Worm (Caenorhabditis elegans) whole organism, L1 larva: ENCODE measurements around the gene nlp-27.

Source experiments
- C34B4.2 ChIP-seq: sonication (generic microtip); optimal IDR thresholded peaks from 2 replicates; lab custom pipeline; 2017; ENCODE audit warnings: mild to moderate bottlenecking, missing genetic modification characterization, missing compliant biosample characterization
- aly-2 ChIP-seq: fragments of 150-350 bp; optimal IDR thresholded peaks from 2 replicates; lab custom pipeline; 2014; ENCODE audit warnings: missing biosample characterization, missing genetic modification characterization
- ceh-63 ChIP-seq: fragments of 200-800 bp; sonication (Bioruptor generic); optimal IDR thresholded peaks from 2 replicates; lab custom pipeline; 2018; ENCODE audit warnings: mild to moderate bottlenecking, missing genetic modification characterization, missing compliant biosample characterization
- ceh-82 ChIP-seq, 3 experiments: fragments of 150-350 bp in 1 of 3; sonication (generic microtip) in 2 of 3; optimal IDR thresholded peaks; 2 replicates each; lab custom pipeline; 2014 to 2017; ENCODE audit warnings: missing biosample characterization in 3 of 3, missing genetic modification characterization in 3 of 3
- ceh-88 ChIP-seq: fragments of 200-800 bp; sonication (Bioruptor generic); IDR thresholded peaks from 2 replicates; pipeline ENCODE4 v1.3.6; 2022; ENCODE audit warnings: missing genetic modification characterization, missing compliant biosample characterization
- ces-1 ChIP-seq: fragments of 150-350 bp; optimal IDR thresholded peaks from 2 replicates; lab custom pipeline; 2014; ENCODE audit warnings: missing biosample characterization, missing genetic modification reagents, missing genetic modification characterization
- dpl-1 ChIP-seq, 3 experiments: fragments of 150-350 bp in 2 of 3; sonication (generic microtip) in 1 of 3; optimal IDR thresholded peaks; 2 replicates each; lab custom pipeline; 2014 to 2017; ENCODE audit warnings: missing biosample characterization in 3 of 3, missing genetic modification characterization in 3 of 3, missing genetic modification reagents in 3 of 3
- efl-1 ChIP-seq, 4 experiments: fragments of 150-350 bp; optimal IDR thresholded peaks in 3 of 4; peaks in 1 of 4; 1 replicate in 1 of 4; 2 replicates in 3 of 4; lab custom pipeline; 2014; ENCODE audit warnings: missing biosample characterization in 2 of 4, missing genetic modification characterization in 2 of 4, missing genetic modification reagents in 2 of 4
- egl-27 ChIP-seq, 2 experiments: fragments of 150-350 bp in 1 of 2; sonication (generic microtip); optimal IDR thresholded peaks; 3 replicates each; lab custom pipeline; 2017 to 2018; ENCODE audit warnings: missing biosample characterization in 2 of 2, missing genetic modification characterization in 2 of 2, missing genetic modification reagents in 2 of 2
- elt-2 ChIP-seq: sonication (generic microtip); optimal IDR thresholded peaks from 2 replicates; lab custom pipeline; 2016; ENCODE audit warnings: missing genetic modification characterization, mild to moderate bottlenecking, inconsistent platforms, missing compliant biosample characterization, missing genetic modification reagents
- fkh-4 ChIP-seq: sonication (generic microtip); optimal IDR thresholded peaks from 2 replicates; lab custom pipeline; 2016; ENCODE audit warnings: missing compliant biosample characterization, missing genetic modification characterization, borderline replicate concordance
- fkh-8 ChIP-seq: sonication (generic microtip); optimal IDR thresholded peaks from 2 replicates; lab custom pipeline; 2016; ENCODE audit warnings: mild to moderate bottlenecking, missing genetic modification characterization, missing compliant biosample characterization
- hlh-4 ChIP-seq: sonication (generic microtip); optimal IDR thresholded peaks from 2 replicates; lab custom pipeline; 2016; ENCODE audit warnings: mild to moderate bottlenecking, missing genetic modification characterization, missing compliant biosample characterization
- irx-1 ChIP-seq: sonication (generic microtip); optimal IDR thresholded peaks from 2 replicates; lab custom pipeline; 2016; ENCODE audit warnings: missing genetic modification characterization, missing compliant biosample characterization
- isw-1 ChIP-seq: fragments of 200-800 bp; sonication (Bioruptor generic); IDR thresholded peaks from 2 replicates; pipeline ENCODE4 v1.3.6; 2022; ENCODE audit warnings: missing genetic modification characterization, missing compliant biosample characterization
- lin-13 ChIP-seq: fragments of 150-350 bp; optimal IDR thresholded peaks from 2 replicates; lab custom pipeline; 2014; ENCODE audit warnings: missing biosample characterization, missing genetic modification reagents, missing genetic modification characterization
- lin-14 ChIP-seq: fragments of 200-800 bp; sonication (Bioruptor generic); optimal IDR thresholded peaks from 2 replicates; lab custom pipeline; 2018; ENCODE audit warnings: mild to moderate bottlenecking, missing genetic modification characterization, moderate library complexity, missing compliant biosample characterization
- lin-35 ChIP-seq, 2 experiments: fragments of 150-350 bp; optimal IDR thresholded peaks; 2 replicates each; lab custom pipeline; 2014; ENCODE audit warnings: missing biosample characterization in 2 of 2, missing genetic modification characterization in 2 of 2, missing genetic modification reagents in 2 of 2
- lir-3 ChIP-seq: sonication (generic microtip); optimal IDR thresholded peaks from 2 replicates; lab custom pipeline; 2016; ENCODE audit warnings: mild to moderate bottlenecking, missing genetic modification characterization, moderate library complexity, missing compliant biosample characterization; ENCODE audit not compliant: poor library complexity
- lsy-2 ChIP-seq, 2 experiments: fragments of 150-350 bp; optimal IDR thresholded peaks; 2 replicates each; lab custom pipeline; 2014; ENCODE audit warnings: missing biosample characterization in 2 of 2, missing genetic modification characterization in 2 of 2
- mab-9 ChIP-seq: fragments of 200-800 bp; sonication (Bioruptor generic); IDR thresholded peaks from 2 replicates; pipeline ENCODE4 v1.3.6; 2022; ENCODE audit warnings: missing genetic modification reagents, missing genetic modification characterization, missing compliant biosample characterization
- mef-2 ChIP-seq: fragments of 150-350 bp; optimal IDR thresholded peaks from 2 replicates; lab custom pipeline; 2014; ENCODE audit warnings: missing biosample characterization, missing genetic modification characterization
- nhr-12 ChIP-seq: sonication (generic microtip); optimal IDR thresholded peaks from 2 replicates; lab custom pipeline; 2017; ENCODE audit warnings: missing biosample characterization, missing genetic modification characterization
- nhr-237 ChIP-seq: fragments of 150-350 bp; optimal IDR thresholded peaks from 2 replicates; lab custom pipeline; 2014; ENCODE audit warnings: missing biosample characterization, missing genetic modification characterization
- nhr-47 ChIP-seq: sonication (generic microtip); optimal IDR thresholded peaks from 2 replicates; lab custom pipeline; 2016; ENCODE audit warnings: mild to moderate bottlenecking, missing genetic modification characterization, moderate library complexity, missing compliant biosample characterization
- nhr-85 ChIP-seq: sonication (generic microtip); peaks from one replicate; lab custom pipeline; 2016; ENCODE audit warnings: missing genetic modification characterization, inconsistent platforms, missing compliant biosample characterization
- nhr-90 ChIP-seq: sonication (generic microtip); optimal IDR thresholded peaks from 2 replicates; lab custom pipeline; 2016; ENCODE audit warnings: mild to moderate bottlenecking, missing genetic modification characterization, missing compliant biosample characterization; ENCODE audit not compliant: poor library complexity
- pag-3 ChIP-seq: sonication (generic microtip); optimal IDR thresholded peaks from 2 replicates; lab custom pipeline; 2017; ENCODE audit warnings: missing genetic modification characterization, mild to moderate bottlenecking, missing compliant biosample characterization, antibody characterized with exemption, borderline replicate concordance; ENCODE audit not compliant: insufficient read depth
- pax-3 ChIP-seq: fragments of 200-800 bp; sonication (Bioruptor generic); optimal IDR thresholded peaks from 2 replicates; lab custom pipeline; 2018; ENCODE audit warnings: mild to moderate bottlenecking, missing genetic modification characterization, moderate library complexity, missing compliant biosample characterization
- pqm-1 ChIP-seq: sonication (generic microtip); optimal IDR thresholded peaks from 3 replicates; lab custom pipeline; 2017; ENCODE audit warnings: missing biosample characterization, missing genetic modification characterization
- snpc-4 ChIP-seq: fragments of 150-350 bp; optimal IDR thresholded peaks from 2 replicates; lab custom pipeline; 2014; ENCODE audit warnings: missing biosample characterization, missing genetic modification characterization
- sptf-1 ChIP-seq: fragments of 150-350 bp; optimal IDR thresholded peaks from 2 replicates; lab custom pipeline; 2014; ENCODE audit warnings: missing biosample characterization, missing genetic modification characterization
- sup-37 ChIP-seq: fragments of 200-800 bp; sonication (Bioruptor generic); optimal IDR thresholded peaks from 2 replicates; lab custom pipeline; 2018; ENCODE audit warnings: mild to moderate bottlenecking, missing genetic modification characterization, missing compliant biosample characterization
- tlp-1 ChIP-seq: fragments of 150-350 bp; optimal IDR thresholded peaks from 2 replicates; lab custom pipeline; 2014; ENCODE audit warnings: missing biosample characterization, missing genetic modification characterization
- unc-30 ChIP-seq: sonication (generic microtip); optimal IDR thresholded peaks from 2 replicates; lab custom pipeline; 2017; ENCODE audit warnings: missing biosample characterization, missing genetic modification characterization
- unc-62 ChIP-seq: fragments of 150-350 bp; optimal IDR thresholded peaks from 2 replicates; lab custom pipeline; 2014; ENCODE audit warnings: missing biosample characterization, missing genetic modification reagents, missing genetic modification characterization
- unc-98 ChIP-seq: fragments of 200-800 bp; sonication (Bioruptor generic); IDR thresholded peaks from 2 replicates; pipeline ENCODE4 v1.3.6; 2022; ENCODE audit warnings: missing genetic modification characterization, missing compliant biosample characterization
- vab-15 ChIP-seq: sonication (generic microtip); optimal IDR thresholded peaks from 2 replicates; lab custom pipeline; 2017; ENCODE audit warnings: missing genotype, mild to moderate bottlenecking, missing genetic modification characterization, missing compliant biosample characterization

nlp-27 gene

DNA sequence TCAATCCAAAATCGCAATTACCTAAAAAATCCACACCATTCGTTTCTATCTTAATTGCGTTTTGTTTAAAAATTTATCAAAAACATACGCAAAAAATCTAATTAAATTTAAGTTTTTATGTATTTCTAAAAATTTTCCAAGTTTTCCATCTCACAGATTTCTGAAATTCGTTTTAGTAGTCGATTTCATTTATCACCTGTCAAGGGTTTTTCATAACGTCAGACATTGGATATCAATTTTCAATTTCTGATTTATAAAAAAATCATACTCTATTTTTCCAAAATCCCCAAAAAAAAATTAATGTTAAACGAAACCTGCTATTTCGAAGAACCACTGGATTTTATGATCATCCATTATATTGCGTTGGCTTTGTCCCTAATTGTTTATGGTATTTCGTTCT lies 21.0 kb downstream of the nlp-27 start, which contains the start of gene srh-4:
TSS of gene srh-4 (plus strand) at position 301 of the 400 bp plus-strand sequence.
- TF ChIP-seq sup-37 (GFP tag; lab: Kevin White, UChicago): no peak
- TF ChIP-seq egl-27 (tag; optimal IDR thresholded peaks at IDR 0.05; lab: Kevin White, UChicago): no peak
- no peak for TF ChIP-seq aly-2
- TF ChIP-seq ceh-88 (GFP tag; lab: Robert Waterston, UW): no peak
- no peak for TF ChIP-seq nhr-90 (tag; lab: Kevin White, UChicago)
- no peak for TF ChIP-seq elt-2 (tag; lab: Kevin White, UChicago)
- TF ChIP-seq efl-1 (optimal IDR thresholded peaks at IDR 0.05; lab: Kevin White, UChicago): no peak
- no peak for TF ChIP-seq efl-1 (GFP tag; optimal IDR thresholded peaks at IDR 0.05 in 1 of 2; lab: Kevin White, UChicago)
- no peak for TF ChIP-seq pqm-1
- TF ChIP-seq unc-30 (tag; lab: Kevin White, UChicago): no peak

DNA sequence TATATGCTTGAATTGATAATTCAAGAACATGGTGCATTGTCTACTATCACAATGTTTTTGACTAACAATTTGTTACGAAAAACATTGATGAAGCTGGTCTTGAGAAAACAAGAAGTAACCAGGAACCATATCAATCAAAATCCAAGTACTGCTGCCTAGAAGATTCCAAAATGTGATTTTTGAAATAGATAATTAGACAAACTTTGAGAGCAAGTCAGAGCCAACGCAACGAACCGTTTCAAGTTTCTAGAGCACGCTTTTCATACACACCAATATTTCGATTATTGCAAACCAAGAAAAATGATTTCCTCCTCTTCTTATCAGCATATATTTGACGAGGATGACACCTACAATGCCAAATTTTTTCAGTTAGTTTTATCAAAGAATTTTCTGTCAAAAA lies 27.6 kb downstream of the nlp-27 start, which contains the start of gene srw-89:
TSS of gene srw-89 (plus strand) at position 301 of the 400 bp plus-strand sequence.
- TF ChIP-seq snpc-4 (tag; lab: Kevin White, UChicago): no peak

DNA sequence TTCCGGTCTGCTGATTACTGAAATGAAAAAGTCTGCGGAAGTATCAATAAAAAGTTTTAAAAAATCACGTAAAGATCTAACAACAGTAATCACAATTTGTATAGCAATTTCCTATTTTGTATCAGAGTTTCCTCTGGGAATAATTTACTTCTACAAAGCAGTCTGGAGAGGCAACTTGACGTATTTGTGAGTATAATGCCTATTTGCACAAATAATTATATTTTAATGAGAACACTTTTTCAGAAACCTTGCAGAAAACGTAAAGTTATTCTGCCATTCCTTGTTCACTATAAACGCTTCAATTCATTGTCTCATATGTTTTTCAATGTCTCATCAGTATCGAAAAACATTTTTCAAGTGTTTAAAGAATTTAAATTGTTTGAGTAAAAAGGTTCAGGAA lies 29.4 kb downstream of the nlp-27 start:
- TF ChIP-seq efl-1 (optimal IDR thresholded peaks at IDR 0.05; lab: Kevin White, UChicago) (no peak), efl-1 (GFP tag; optimal IDR thresholded peaks at IDR 0.05 in 1 of 2; lab: Kevin White, UChicago) (peak in 1 of 2 experiments; percentile 62), irx-1 (tag; lab: Kevin White, UChicago) (no peak), nhr-12 (tag; lab: Kevin White, UChicago) (no peak)
- TF ChIP-seq, all 84 proteins: peak for 1

DNA sequence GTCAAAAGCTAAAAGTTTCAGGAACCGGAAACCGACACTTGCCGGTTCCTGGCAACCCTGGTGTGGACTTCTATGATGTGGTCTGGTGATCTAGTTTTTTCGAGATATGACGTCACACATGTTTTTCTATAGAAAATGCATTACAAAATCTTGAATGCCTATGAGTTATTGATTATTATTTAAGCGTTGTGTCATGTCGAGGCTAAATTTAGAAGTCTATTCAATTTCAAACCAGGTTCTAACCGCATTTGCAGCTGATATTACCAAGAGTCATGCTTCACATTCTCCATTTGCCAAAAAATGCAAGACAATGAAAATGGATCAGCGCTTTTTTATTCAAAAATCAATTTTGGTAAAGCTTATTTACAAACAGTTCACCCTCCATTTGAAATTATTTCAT lies 30.0 kb downstream of the nlp-27 start, which contains the start of gene K09D9.3:
TSS of gene K09D9.3 (plus strand) at position 301 of the 400 bp plus-strand sequence.
- TF ChIP-seq fkh-8 (tag; lab: Kevin White, UChicago) (no peak), fkh-4 (no peak), mab-9 (no peak), lsy-2 (tag; optimal IDR thresholded peaks at IDR 0.05; lab: Kevin White, UChicago) (no peak), ces-1 (GFP tag; lab: Kevin White, UChicago) (no peak), unc-98 (GFP tag; lab: Robert Waterston, UW) (no peak), hlh-4 (tag; lab: Kevin White, UChicago) (no peak), egl-27 (tag; optimal IDR thresholded peaks at IDR 0.05; lab: Kevin White, UChicago) (no peak), unc-62 (GFP tag; lab: Kevin White, UChicago) (no peak), nhr-47 (tag; lab: Kevin White, UChicago) (no peak), lir-3 (tag; lab: Kevin White, UChicago) (no peak), isw-1 (no peak), nhr-237 (tag; lab: Kevin White, UChicago) (no peak)

DNA sequence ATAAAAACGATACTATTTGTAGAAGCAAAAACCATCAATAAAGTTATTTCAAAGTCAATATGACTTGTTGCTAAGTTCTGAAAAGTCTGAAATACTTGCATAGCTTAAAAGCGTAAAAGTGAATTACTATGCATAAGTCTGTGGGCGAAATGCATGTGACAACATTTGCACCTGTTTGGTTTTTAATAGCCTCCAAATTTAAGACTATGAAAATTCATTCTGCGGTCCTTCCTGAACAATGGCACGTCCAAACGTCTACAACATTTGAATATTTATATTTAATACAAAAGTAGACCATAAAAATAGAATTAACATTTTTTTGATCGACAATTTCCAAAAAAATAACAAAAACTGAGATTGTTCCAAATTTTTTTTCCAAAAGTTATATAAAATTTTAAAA lies 32.6 kb downstream of the nlp-27 start, which contains the start of gene K09D9.14:
TSS of gene K09D9.14 (minus strand) at position 101 of the 400 bp plus-strand sequence.
- TF ChIP-seq efl-1 (optimal IDR thresholded peaks at IDR 0.05; lab: Kevin White, UChicago): no peak
- no peak for TF ChIP-seq efl-1 (GFP tag; optimal IDR thresholded peaks at IDR 0.05 in 1 of 2; lab: Kevin White, UChicago)
- no peak for TF ChIP-seq tlp-1 (tag; lab: Kevin White, UChicago)
- TF ChIP-seq pqm-1: no peak
- no peak for TF ChIP-seq C34B4.2 (tag; lab: Kevin White, UChicago)
- no peak for TF ChIP-seq lin-35 (GFP tag; optimal IDR thresholded peaks at IDR 0.05; lab: Kevin White, UChicago)
- no peak for TF ChIP-seq ceh-88 (GFP tag; lab: Robert Waterston, UW)
- TF ChIP-seq isw-1: no peak
- no peak for TF ChIP-seq ceh-82 (tag; optimal IDR thresholded peaks at IDR 0.05; lab: Kevin White, UChicago)

DNA sequence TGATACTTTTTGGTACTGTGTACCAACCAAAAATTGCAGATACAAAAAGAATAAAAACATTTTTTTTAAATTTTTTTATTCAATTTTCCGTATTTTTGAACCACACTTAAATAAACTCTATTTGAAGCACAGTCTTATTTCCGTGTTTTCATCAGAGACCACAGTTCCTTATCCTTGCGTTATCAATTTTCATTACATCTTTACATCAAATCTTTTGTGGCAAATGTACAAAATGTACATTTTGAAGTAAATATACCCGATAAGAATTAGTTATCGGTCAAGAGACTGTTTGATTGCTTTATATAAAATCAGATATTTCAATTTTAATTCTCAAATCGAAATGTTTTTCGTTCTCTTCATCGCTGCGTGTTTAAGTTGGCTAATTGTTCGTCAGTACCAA lies 33.1 kb downstream of the nlp-27 start, which contains the start of gene cyp-35A3:
TSS of gene cyp-35A3 (plus strand) at position 301 of the 400 bp plus-strand sequence.
- TF ChIP-seq vab-15 (tag; lab: Kevin White, UChicago) (no peak), hlh-4 (tag; lab: Kevin White, UChicago) (no peak), fkh-8 (tag; lab: Kevin White, UChicago) (no peak), nhr-85 (tag; lab: Kevin White, UChicago) (no peak), ceh-63 (GFP tag; lab: Kevin White, UChicago) (no peak), unc-62 (GFP tag; lab: Kevin White, UChicago) (no peak), pax-3 (tag; lab: Kevin White, UChicago) (no peak), sptf-1 (no peak), aly-2 (no peak), lin-14 (no peak), mef-2 (tag; lab: Kevin White, UChicago) (no peak), pag-3 (tag; lab: Kevin White, UChicago) (no peak), irx-1 (tag; lab: Kevin White, UChicago) (no peak), lin-13 (GFP tag; lab: Kevin White, UChicago) (no peak), dpl-1 (GFP tag; optimal IDR thresholded peaks at IDR 0.05; lab: Kevin White, UChicago) (no peak)
- TF ChIP-seq, all 84 proteins: peak for 0
